Fruit fly (Drosophila melanogaster): ENCODE data around the gene CG8813.

CG8813 gene

dm6 chr2L:2909495-2909894, 40.0 kb downstream of the CG8813 start (continued):
- TF ChIP-seq pan (optimal IDR thresholded peaks at IDR 0.05) (no peak), pan (GFP tag; optimal IDR thresholded peaks at IDR 0.05 in 1 of 2, IDR thresholded peaks at IDR 0.05 in 1 of 2) (peak in 1 of 2 experiments; percentile 16)

dm6 chr2L:2910957-2911356, 41.5 kb downstream of the CG8813 start:
- TF ChIP-seq CG15601 (tag; optimal IDR thresholded peaks at IDR 0.05) = no peak
- TF ChIP-seq Hr51 (GFP tag; optimal IDR thresholded peaks at IDR 0.05) = peak in 1 of 2 experiments; percentile 1
- peak; percentile 7 for TF ChIP-seq CG18599 (GFP tag; optimal IDR thresholded peaks at IDR 0.05)
- TF ChIP-seq chinmo (GFP tag; IDR thresholded peaks at IDR 0.05; ENCODE audit: partially characterized antibody) = 0 out of 4 replicates have a peak, but pooled peaks have one; percentile 37
- no peak for TF ChIP-seq CoRest (tag; optimal IDR thresholded peaks at IDR 0.05)
- TF ChIP-seq Doc2 (GFP tag; IDR thresholded peaks at IDR 0.05) = no peak
- TF ChIP-seq abd-A (tag; optimal IDR thresholded peaks at IDR 0.05) = peak; percentile 61
- TF ChIP-seq scrt (GFP tag; optimal IDR thresholded peaks at IDR 0.05) = peak; percentile 76
- TF ChIP-seq disco-r (GFP tag; optimal IDR thresholded peaks at IDR 0.05) = no peak
- TF ChIP-seq Deaf1 (tag; optimal IDR thresholded peaks at IDR 0.05) = peak; percentile 44
- TF ChIP-seq H15 (GFP tag; IDR thresholded peaks at IDR 0.05) = 0 out of 3 replicates have a peak, but pooled peaks have one; percentile 29
- peak; percentile 68 for TF ChIP-seq crol (GFP tag; IDR thresholded peaks at IDR 0.05)
- no peak for TF ChIP-seq dmrt99B (tag; optimal IDR thresholded peaks at IDR 0.05)
